Fruit fly (Drosophila melanogaster): ENCODE results near the gene nis.

The nis gene

DNA sequence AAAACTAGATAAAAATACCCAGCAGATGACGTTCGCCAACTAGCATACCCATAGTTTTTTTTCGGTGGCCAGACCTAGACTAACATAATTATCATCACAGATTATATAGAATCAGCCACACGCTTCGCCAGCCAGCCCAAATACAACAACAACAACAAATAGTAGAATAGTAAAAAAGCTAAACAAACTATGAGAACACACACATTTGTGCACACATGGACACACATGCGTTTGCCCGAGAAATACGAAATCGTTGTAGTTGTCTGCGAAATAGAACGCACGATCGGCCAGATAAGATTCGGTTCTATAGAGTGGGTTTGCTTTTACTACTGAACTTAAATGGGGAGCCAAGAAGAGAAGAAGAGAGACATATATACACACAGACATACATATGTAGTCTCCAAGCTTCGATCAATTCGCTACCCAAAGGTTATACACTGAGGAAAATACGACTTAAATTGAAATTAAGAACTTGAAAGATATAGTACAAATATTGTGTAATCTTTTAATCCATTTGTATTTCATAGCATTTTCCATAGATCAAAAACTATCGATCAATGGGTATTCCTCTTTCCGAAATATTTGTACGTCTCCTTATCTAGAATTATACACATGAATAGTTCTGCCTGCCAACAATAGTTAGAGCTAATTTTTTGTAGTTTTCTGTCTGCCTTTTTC, 41.0 kb upstream of the nis start (continued):
- TF ChIP-seq NC2α (GFP tag; optimal IDR thresholded peaks at IDR 0.05) (no peak), gsb-n (tag; optimal IDR thresholded peaks at IDR 0.05) (no peak), Deaf1 (tag; optimal IDR thresholded peaks at IDR 0.05) (peak; percentile 82), Rx (GFP tag; IDR thresholded peaks at IDR 0.05) (0 out of 2 replicates have a peak, but pooled peaks have one; percentile 8), Oli (tag; optimal IDR thresholded peaks at IDR 0.05) (peak; percentile 44), eyg (GFP tag; optimal IDR thresholded peaks at IDR 0.05) (peak; percentile 50), CG2199 (GFP tag; IDR thresholded peaks at IDR 0.05) (no peak), CG6175 (GFP tag; IDR thresholded peaks at IDR 0.05) (peak; percentile 15; the same call in 1 of the 3 replicates), dpn (GFP tag; optimal IDR thresholded peaks at IDR 0.05) (peak; percentile 51 to 71), CG18476 (GFP tag; optimal IDR thresholded peaks at IDR 0.05) (peak; percentile 17), Hey (tag; optimal IDR thresholded peaks at IDR 0.05) (peak; percentile 36), CG9727 (GFP tag; optimal IDR thresholded peaks at IDR 0.05) (peak; percentile 66), crc (GFP tag; optimal IDR thresholded peaks at IDR 0.05) (peak; percentile 15), Rfx (GFP tag; IDR thresholded peaks at IDR 0.05) (peak; percentile 79), CG12071 (GFP tag; optimal IDR thresholded peaks at IDR 0.05) (peak; percentile 63), CG10209 (GFP tag; optimal IDR thresholded peaks at IDR 0.05) (peak; percentile 62), ttk (GFP tag; IDR thresholded peaks at IDR 0.05) (no peak), slou (GFP tag; optimal IDR thresholded peaks at IDR 0.05) (no peak), ranshi (GFP tag; IDR thresholded peaks at IDR 0.05) (peak; percentile 14), CG2202 (tag; optimal IDR thresholded peaks at IDR 0.05) (no peak), Lim3 (GFP tag; IDR thresholded peaks at IDR 0.05) (no peak), Lhr (GFP tag; optimal IDR thresholded peaks at IDR 0.05) (no peak), CG4707 (GFP tag; optimal IDR thresholded peaks at IDR 0.05) (no peak), Hmx (GFP tag; optimal IDR thresholded peaks at IDR 0.05) (no peak), Hr3 (GFP tag; optimal IDR thresholded peaks at IDR 0.05) (no peak), CHES-1-like (GFP tag; optimal IDR thresholded peaks at IDR 0.05) (no peak), hb (GFP tag; IDR thresholded peaks at IDR 0.05; ENCODE audit: partially characterized antibody) (no peak), lola (GFP tag; optimal IDR thresholded peaks at IDR 0.05) (no peak), CG30020 (tag; optimal IDR thresholded peaks at IDR 0.05) (no peak), CG6683 (GFP tag; optimal IDR thresholded peaks at IDR 0.05) (peak; percentile 4), Stat92E (GFP tag; optimal IDR thresholded peaks at IDR 0.05) (no peak), Vsx1 (GFP tag; optimal IDR thresholded peaks at IDR 0.05) (no peak), Doc2 (GFP tag; IDR thresholded peaks at IDR 0.05) (no peak), trh (GFP tag; optimal IDR thresholded peaks at IDR 0.05) (no peak), CG31224 (GFP tag; IDR thresholded peaks at IDR 0.05) (peak; percentile 57), CG4360 (GFP tag; IDR thresholded peaks at IDR 0.05) (peak; percentile 12; the same call in 1 of the 2 replicates), Dad (GFP tag; optimal IDR thresholded peaks at IDR 0.05) (no peak), Scr (GFP tag; IDR thresholded peaks at IDR 0.05; ENCODE audit: partially characterized antibody) (no peak), pros (GFP tag; optimal IDR thresholded peaks at IDR 0.05) (no peak), grau (tag; optimal IDR thresholded peaks at IDR 0.05) (peak; percentile 79), CG10321 (GFP tag; IDR thresholded peaks at IDR 0.05) (peak; percentile 84), hth (optimal IDR thresholded peaks at IDR 0.05) (no peak), CG11247 (GFP tag; IDR thresholded peaks at IDR 0.05) (0 out of 2 replicates have a peak, but pooled peaks have one; percentile 43), br (optimal IDR thresholded peaks at IDR 0.05) (no peak), dati (GFP tag; IDR thresholded peaks at IDR 0.05) (no peak), CG14441 (GFP tag; IDR thresholded peaks at IDR 0.05) (peak; percentile 38; the same call in 1 of the 2 replicates), CG32532 (GFP tag; IDR thresholded peaks at IDR 0.05) (peak; percentile 85), CG16863 (GFP tag; optimal IDR thresholded peaks at IDR 0.05) (peak; percentile 36), CG8478 (optimal IDR thresholded peaks at IDR 0.05) (no peak), CG18619 (GFP tag; optimal IDR thresholded peaks at IDR 0.05) (peak; percentile 56), cas (GFP tag; IDR thresholded peaks at IDR 0.05) (peak; percentile 59; the same call in 1 of the 2 replicates)
